Fruit fly (Drosophila melanogaster) whole organism, embryonic: Measurements from ENCODE around the gene CG13248.

Experiments
- Asciz ChIP-seq: fragments of 200-800 bp; sonication (Bioruptor generic); optimal IDR thresholded peaks from 2 replicates; lab custom pipeline; 2017; ENCODE audit warnings: missing biosample characterization, mild to moderate bottlenecking, missing genetic modification characterization, missing genetic modification reagents
- Atf3 ChIP-seq: fragments of 200-800 bp; sonication (Bioruptor generic); optimal IDR thresholded peaks from 3 replicates; lab custom pipeline; 2016; ENCODE audit warnings: missing biosample characterization, missing genetic modification characterization
- Atf6 ChIP-seq: fragments of 200-800 bp; sonication (Bioruptor generic); IDR thresholded peaks from 2 replicates; pipeline ENCODE4 v1.3.6; 2022; ENCODE audit warnings: missing biosample characterization, missing genetic modification characterization
- CG10267 ChIP-seq: fragments of 200-800 bp; sonication (Bioruptor generic); optimal IDR thresholded peaks from 2 replicates; lab custom pipeline; 2018; ENCODE audit warnings: missing biosample characterization, mild to moderate bottlenecking, missing genetic modification characterization, moderate library complexity
- CG11085 ChIP-seq: fragments of 200-800 bp; sonication (Bioruptor generic); IDR thresholded peaks from 2 replicates; pipeline ENCODE4 v1.3.6; 2022; ENCODE audit warnings: missing biosample characterization, missing genetic modification characterization
- CG1233 ChIP-seq: fragments of 200-800 bp; sonication (Bioruptor generic); optimal IDR thresholded peaks from 4 replicates; lab custom pipeline; 2018; ENCODE audit warnings: missing biosample characterization, mild to moderate bottlenecking, missing genetic modification characterization
- CG12769 ChIP-seq: fragments of 200-800 bp; sonication (Bioruptor generic); optimal IDR thresholded peaks from 2 replicates; lab custom pipeline; 2019; ENCODE audit warnings: missing biosample characterization, mild to moderate bottlenecking, missing genetic modification characterization, moderate library complexity
- CG12942 ChIP-seq: fragments of 200-800 bp; sonication (Bioruptor generic); optimal IDR thresholded peaks from 3 replicates; lab custom pipeline; 2016; ENCODE audit warnings: missing biosample characterization, missing genetic modification characterization
- CG13287 ChIP-seq: fragments of 200-800 bp; sonication (Bioruptor generic); IDR thresholded peaks from 2 replicates; pipeline ENCODE4 v1.3.6; 2022; ENCODE audit warnings: missing biosample characterization, missing genetic modification characterization; ENCODE audit not compliant: partially characterized antibody
- CG1603 ChIP-seq: fragments of 200-800 bp; sonication (Bioruptor generic); optimal IDR thresholded peaks from 2 replicates; lab custom pipeline; 2019; ENCODE audit warnings: missing biosample characterization, mild to moderate bottlenecking, missing genetic modification characterization, moderate library complexity
- CG17568 ChIP-seq: fragments of 200-800 bp; sonication (Bioruptor generic); optimal IDR thresholded peaks from 2 replicates; lab custom pipeline; 2018; ENCODE audit warnings: missing biosample characterization, mild to moderate bottlenecking, missing genetic modification characterization, moderate library complexity
- CG17802 ChIP-seq: fragments of 200-800 bp; sonication (Bioruptor generic); optimal IDR thresholded peaks from 2 replicates; lab custom pipeline; 2018; ENCODE audit warnings: missing biosample characterization, mild to moderate bottlenecking, missing genetic modification characterization, moderate library complexity
- CG18262 ChIP-seq: fragments of 200-800 bp; optimal IDR thresholded peaks from 3 replicates; lab custom pipeline; 2019; ENCODE audit warnings: missing biosample characterization, mild to moderate bottlenecking, missing genetic modification characterization, moderate library complexity
- CG1832 ChIP-seq: fragments of 200-800 bp; sonication (Bioruptor generic); optimal IDR thresholded peaks from 2 replicates; lab custom pipeline; 2017; ENCODE audit warnings: missing biosample characterization, mild to moderate bottlenecking, missing genetic modification characterization, inconsistent platforms
- CG2116 ChIP-seq: fragments of 200-800 bp; sonication (Bioruptor generic); optimal IDR thresholded peaks from 3 replicates; lab custom pipeline; 2018; ENCODE audit warnings: missing biosample characterization, mild to moderate bottlenecking, missing genetic modification characterization
- CG3995 ChIP-seq: fragments of 200-800 bp; sonication (Bioruptor generic); optimal IDR thresholded peaks from 3 replicates; lab custom pipeline; 2016; ENCODE audit warnings: missing biosample characterization, missing genetic modification characterization
- CG4360 ChIP-seq: fragments of 200-800 bp; sonication (Bioruptor generic); IDR thresholded peaks from 2 replicates; pipeline ENCODE4 v1.3.6; 2022; ENCODE audit warnings: missing biosample characterization, missing genetic modification characterization
- CG6175 ChIP-seq: fragments of 200-800 bp; sonication (Bioruptor generic); IDR thresholded peaks from 3 replicates; pipeline ENCODE4 v1.3.6; 2022; ENCODE audit warnings: missing biosample characterization, missing genetic modification characterization
- CG6272 ChIP-seq: fragments of 200-800 bp; sonication (Bioruptor generic); IDR thresholded peaks from 2 replicates; pipeline ENCODE4 v1.3.6; 2022; ENCODE audit warnings: missing biosample characterization, missing genetic modification characterization
- CG7745 ChIP-seq: fragments of 200-800 bp; sonication (Bioruptor generic); optimal IDR thresholded peaks from 2 replicates; lab custom pipeline; 2018; ENCODE audit warnings: missing biosample characterization, mild to moderate bottlenecking, missing genetic modification characterization, moderate library complexity
- CG8359 ChIP-seq: fragments of 200-800 bp; sonication (Bioruptor generic); optimal IDR thresholded peaks from 2 replicates; lab custom pipeline; 2017; ENCODE audit warnings: missing biosample characterization, mild to moderate bottlenecking, missing genetic modification characterization, borderline replicate concordance
- Deaf1 ChIP-seq: fragments of 200-800 bp; optimal IDR thresholded peaks from 3 replicates; lab custom pipeline; 2019; ENCODE audit warnings: missing biosample characterization, mild to moderate bottlenecking, missing genetic modification characterization, moderate library complexity
- E2f2 ChIP-seq: fragments of 200-800 bp; sonication (Bioruptor generic); IDR thresholded peaks from 2 replicates; pipeline ENCODE4 v1.3.6; 2022; ENCODE audit warnings: missing biosample characterization, missing genetic modification characterization
- Eip74EF ChIP-seq, 2 experiments: fragments of 200-800 bp in 1 of 2; fragments of >200 bp in 1 of 2; sonication (Bioruptor generic) in 1 of 2; optimal IDR thresholded peaks; 2 replicates each; lab custom pipeline; 2017 to 2019; ENCODE audit warnings: missing biosample characterization in 2 of 2, missing genetic modification characterization in 2 of 2, mild to moderate bottlenecking in 1 of 2, moderate library complexity in 1 of 2
- Elba2 ChIP-seq: fragments of 200-800 bp; sonication (Bioruptor generic); optimal IDR thresholded peaks from 3 replicates; lab custom pipeline; 2016; ENCODE audit warnings: missing biosample characterization, missing genetic modification characterization
- Hey ChIP-seq: fragments of 200-800 bp; sonication (Bioruptor generic); optimal IDR thresholded peaks from 3 replicates; lab custom pipeline; 2018; ENCODE audit warnings: missing biosample characterization, mild to moderate bottlenecking, missing genetic modification characterization
- HmgZ ChIP-seq: fragments of 200-800 bp; sonication (Bioruptor generic); optimal IDR thresholded peaks from 2 replicates; lab custom pipeline; 2018; ENCODE audit warnings: missing biosample characterization, mild to moderate bottlenecking, missing genetic modification characterization
- MESR4 ChIP-seq: fragments of 200-800 bp; sonication (Bioruptor generic); optimal IDR thresholded peaks from 2 replicates; lab custom pipeline; 2018; ENCODE audit warnings: missing biosample characterization, mild to moderate bottlenecking, missing genetic modification characterization, moderate library complexity
- Rfx ChIP-seq: fragments of 200-800 bp; sonication (Bioruptor generic); IDR thresholded peaks from 2 replicates; pipeline ENCODE4 v1.3.6; 2022; ENCODE audit warnings: missing biosample characterization, missing genetic modification characterization
- Sox102F ChIP-seq: fragments of 200-800 bp; sonication (Bioruptor generic); optimal IDR thresholded peaks from 2 replicates; lab custom pipeline; 2018; ENCODE audit warnings: missing biosample characterization, mild to moderate bottlenecking, missing genetic modification characterization, moderate library complexity
- TFAM ChIP-seq: fragments of 200-800 bp; sonication (Bioruptor generic); optimal IDR thresholded peaks from 2 replicates; lab custom pipeline; 2017; ENCODE audit warnings: missing biosample characterization, missing genetic modification characterization, inconsistent platforms
- Taf1 ChIP-seq: fragments of 200-800 bp; sonication (Bioruptor generic); IDR thresholded peaks from 2 replicates; pipeline ENCODE4 v1.3.6; 2022; ENCODE audit warnings: missing biosample characterization, missing genetic modification characterization
- amos ChIP-seq: fragments of 200-800 bp; sonication (Bioruptor generic); IDR thresholded peaks from 2 replicates; pipeline ENCODE4 v1.3.6; 2022; ENCODE audit warnings: missing biosample characterization, missing genetic modification characterization; ENCODE audit not compliant: partially characterized antibody
- aop ChIP-seq: fragments of 200-800 bp; sonication (Bioruptor generic); IDR thresholded peaks from 2 replicates; pipeline ENCODE4 v1.3.6; 2022; ENCODE audit warnings: missing biosample characterization, missing genetic modification characterization
- ase ChIP-seq: fragments of 200-800 bp; sonication (Bioruptor generic); IDR thresholded peaks from 3 replicates; pipeline ENCODE4 v1.3.6; 2022; ENCODE audit warnings: missing biosample characterization, missing genetic modification characterization
- bsh ChIP-seq, 2 experiments: fragments of 200-800 bp; sonication (Bioruptor generic); optimal IDR thresholded peaks; 2 replicates each; lab custom pipeline; 2017 to 2018; ENCODE audit warnings: mild to moderate bottlenecking in 2 of 2, missing biosample characterization in 2 of 2, missing genetic modification characterization in 2 of 2, moderate library complexity in 1 of 2
- dimm ChIP-seq: fragments of 200-800 bp; sonication (Bioruptor generic); IDR thresholded peaks from 2 replicates; pipeline ENCODE4 v1.3.6; 2022; ENCODE audit warnings: missing biosample characterization, missing genetic modification characterization
- ewg ChIP-seq: fragments of 200-800 bp; sonication (Bioruptor generic); optimal IDR thresholded peaks from 3 replicates; lab custom pipeline; 2017; ENCODE audit warnings: mild to moderate bottlenecking, missing biosample characterization, missing genetic modification reagents, missing genetic modification characterization
- fd3F ChIP-seq: fragments of 200-800 bp; sonication (Bioruptor generic); optimal IDR thresholded peaks from 2 replicates; lab custom pipeline; 2018; ENCODE audit warnings: missing biosample characterization, mild to moderate bottlenecking, missing genetic modification characterization, moderate library complexity
- gfzf ChIP-seq: fragments of 200-800 bp; sonication (Bioruptor generic); optimal IDR thresholded peaks from 2 replicates; lab custom pipeline; 2016; ENCODE audit warnings: missing biosample characterization, mild to moderate bottlenecking, missing genetic modification characterization, moderate library complexity
- kay ChIP-seq: fragments of 200-800 bp; sonication (Bioruptor generic); optimal IDR thresholded peaks from 2 replicates; lab custom pipeline; 2016; ENCODE audit warnings: missing biosample characterization, missing genetic modification characterization
- lab ChIP-seq: fragments of 200-800 bp; sonication (Bioruptor generic); optimal IDR thresholded peaks from 3 replicates; lab custom pipeline; 2017; ENCODE audit warnings: missing biosample characterization, missing genetic modification characterization, mild to moderate bottlenecking, moderate library complexity, missing genetic modification reagents
- nau ChIP-seq: fragments of 200-800 bp; sonication (Bioruptor generic); optimal IDR thresholded peaks from 3 replicates; lab custom pipeline; 2017; ENCODE audit warnings: missing biosample characterization, mild to moderate bottlenecking, missing genetic modification characterization, missing genetic modification reagents
- org-1 ChIP-seq: fragments of 200-800 bp; sonication (Bioruptor generic); optimal IDR thresholded peaks from 2 replicates; lab custom pipeline; 2017; ENCODE audit warnings: missing biosample characterization, missing genetic modification characterization
- pb ChIP-seq: fragments of 200-800 bp; sonication (Bioruptor generic); optimal IDR thresholded peaks from 3 replicates; lab custom pipeline; 2016; ENCODE audit warnings: missing biosample characterization, missing genetic modification characterization
- sens-2 ChIP-seq: fragments of 200-800 bp; sonication (Bioruptor generic); IDR thresholded peaks from 2 replicates; pipeline ENCODE4 v1.3.6; 2022; ENCODE audit warnings: missing biosample characterization, missing genetic modification characterization
- ssp ChIP-seq: fragments of 200-800 bp; sonication (Bioruptor generic); IDR thresholded peaks from 2 replicates; pipeline ENCODE4 v1.3.6; 2022; ENCODE audit warnings: missing biosample characterization, missing genetic modification characterization
- stwl ChIP-seq: fragments of 200-800 bp; sonication (Bioruptor generic); optimal IDR thresholded peaks from 3 replicates; lab custom pipeline; 2018; ENCODE audit warnings: missing biosample characterization, mild to moderate bottlenecking, missing genetic modification characterization, moderate library complexity
- tin ChIP-seq: fragments of 200-800 bp; sonication (Bioruptor generic); optimal IDR thresholded peaks from 3 replicates; lab custom pipeline; 2016; ENCODE audit warnings: missing biosample characterization, missing genetic modification characterization
- toy ChIP-seq: fragments of 200-800 bp; sonication (Bioruptor generic); IDR thresholded peaks from 2 replicates; pipeline ENCODE4 v1.3.6; 2022; ENCODE audit warnings: missing biosample characterization, missing genetic modification characterization
- vvl ChIP-seq: fragments of 200-800 bp; sonication (Bioruptor generic); IDR thresholded peaks from 2 replicates; pipeline ENCODE4 v1.3.6; 2022; ENCODE audit warnings: missing biosample characterization, missing genetic modification characterization

Gene CG13248

dm6 chr3L:20393357-20393756, 17.0 kb downstream of the CG13248 start, which contains the start of gene CG33969 (continued):
- TF ChIP-seq Atf6 (no peak), kay (GFP tag; lab: Kevin White, UChicago) (no peak), Sox102F (GFP tag; lab: Kevin White, UChicago) (no peak), CG4360 (GFP tag; lab: Robert Waterston, UW) (no peak), TFAM (no peak), Hey (tag; lab: Kevin White, UChicago) (no peak), sens-2 (GFP tag; lab: Robert Waterston, UW) (no peak), nau (GFP tag; lab: Kevin White, UChicago) (no peak), Eip74EF (GFP tag; optimal IDR thresholded peaks at IDR 0.05; lab: Kevin White, UChicago) (no peak), CG18262 (no peak), bsh (GFP tag; optimal IDR thresholded peaks at IDR 0.05; lab: Kevin White, UChicago) (no peak), CG13287 (GFP tag; lab: Robert Waterston, UW) (peak; percentile 58), ase (GFP tag; lab: Robert Waterston, UW) (no peak), CG7745 (tag; lab: Kevin White, UChicago) (no peak), tin (GFP tag; lab: Kevin White, UChicago) (no peak), gfzf (GFP tag; lab: Kevin White, UChicago) (peak; percentile 29), Asciz (GFP tag; lab: Kevin White, UChicago) (no peak), CG6175 (GFP tag; lab: Robert Waterston, UW) (no peak), Deaf1 (tag; lab: Kevin White, UChicago) (peak; percentile 11), CG8359 (GFP tag; lab: Kevin White, UChicago) (no peak), vvl (GFP tag; lab: Robert Waterston, UW) (no peak), E2f2 (GFP tag; lab: Robert Waterston, UW) (peak; percentile 37; the same call in 1 of the 2 replicates), Atf3 (no peak), lab (GFP tag; lab: Kevin White, UChicago) (peak; percentile 3), CG12769 (tag; lab: Kevin White, UChicago) (no peak), ewg (GFP tag; lab: Kevin White, UChicago) (no peak), amos (no peak; the same call in 1 of the 2 replicates), CG17568 (GFP tag; lab: Kevin White, UChicago) (no peak), CG1233 (no peak), HmgZ (tag; lab: Kevin White, UChicago) (peak; percentile 28), Taf1 (no peak), CG17802 (tag; lab: Kevin White, UChicago) (no peak), fd3F (GFP tag; lab: Kevin White, UChicago) (no peak), Elba2 (GFP tag; lab: Kevin White, UChicago) (no peak), CG3995 (GFP tag; lab: Kevin White, UChicago) (peak; percentile 5), pb (GFP tag; lab: Kevin White, UChicago) (no peak), CG6272 (GFP tag; lab: Robert Waterston, UW) (no peak), CG1603 (tag; lab: Kevin White, UChicago) (peak; percentile 66), CG10267 (peak; percentile 94), toy (GFP tag; lab: Robert Waterston, UW) (no peak), Rfx (no peak), CG12942 (no peak), ssp (GFP tag; lab: Robert Waterston, UW) (no peak), aop (no peak), MESR4 (GFP tag; lab: Kevin White, UChicago) (peak; percentile 57), CG11085 (no peak), org-1 (no peak), dimm (GFP tag; lab: Robert Waterston, UW) (no peak), CG1832 (GFP tag; lab: Kevin White, UChicago) (no peak), CG2116 (GFP tag; lab: Kevin White, UChicago) (peak; percentile 82), stwl (tag; lab: Kevin White, UChicago) (peak; percentile 87)
